Worm (Caenorhabditis elegans) whole organism, L2 larva: ENCODE data around the gene npp-16.

Experiments used
- C34F6.9 ChIP-seq: fragments of 150-350 bp; optimal IDR thresholded peaks from 2 replicates; lab custom pipeline; 2014; ENCODE audit warnings: missing biosample characterization, missing genetic modification characterization
- F13H6.1 ChIP-seq: sonication (generic microtip); optimal IDR thresholded peaks from 2 replicates; lab custom pipeline; 2016; ENCODE audit warnings: missing genetic modification characterization, missing compliant biosample characterization
- R02D3.7 ChIP-seq: fragments of 150-350 bp; optimal IDR thresholded peaks from 2 replicates; lab custom pipeline; 2014; ENCODE audit warnings: missing biosample characterization, missing genetic modification characterization
- Y55F3AM.14 ChIP-seq: fragments of 200-800 bp; sonication (Bioruptor generic); optimal IDR thresholded peaks from 2 replicates; lab custom pipeline; 2018; ENCODE audit warnings: mild to moderate bottlenecking, missing genetic modification characterization, missing compliant biosample characterization
- ZK546.5 ChIP-seq: sonication (generic microtip); optimal IDR thresholded peaks from 2 replicates; lab custom pipeline; 2017; ENCODE audit warnings: missing biosample characterization, missing genetic modification characterization
- alr-1 ChIP-seq: fragments of 150-350 bp; optimal IDR thresholded peaks from 2 replicates; lab custom pipeline; 2014; ENCODE audit warnings: missing biosample characterization, missing genetic modification characterization
- aly-2 ChIP-seq: fragments of 150-350 bp; optimal IDR thresholded peaks from 2 replicates; lab custom pipeline; 2014; ENCODE audit warnings: missing biosample characterization, missing genetic modification characterization
- ama-1 ChIP-seq: fragments of 150-350 bp; optimal IDR thresholded peaks from 2 replicates; lab custom pipeline; 2018; ENCODE audit warnings: inconsistent platforms
- ceh-16 ChIP-seq: fragments of 150-350 bp; optimal IDR thresholded peaks from 2 replicates; lab custom pipeline; 2014; ENCODE audit warnings: missing biosample characterization, missing genetic modification characterization
- ceh-82 ChIP-seq: fragments of 150-350 bp; optimal IDR thresholded peaks from 2 replicates; lab custom pipeline; 2014; ENCODE audit warnings: missing biosample characterization, missing genetic modification characterization
- crh-2 ChIP-seq: sonication (generic microtip); optimal IDR thresholded peaks from 2 replicates; lab custom pipeline; 2017; ENCODE audit warnings: missing biosample characterization, missing genetic modification characterization
- dmd-4 ChIP-seq: sonication (generic microtip); optimal IDR thresholded peaks from 2 replicates; lab custom pipeline; 2017; ENCODE audit warnings: missing biosample characterization, missing genetic modification characterization
- egl-27 ChIP-seq: sonication (generic microtip); optimal IDR thresholded peaks from 3 replicates; lab custom pipeline; 2017; ENCODE audit warnings: missing biosample characterization, missing genetic modification reagents, missing genetic modification characterization
- elt-1 ChIP-seq: fragments of 150-350 bp; optimal IDR thresholded peaks from 2 replicates; lab custom pipeline; 2014; ENCODE audit warnings: missing biosample characterization, missing genetic modification characterization
- elt-3 ChIP-seq: sonication (generic microtip); optimal IDR thresholded peaks from 2 replicates; lab custom pipeline; 2017; ENCODE audit warnings: missing biosample characterization, missing genetic modification characterization
- fos-1 ChIP-seq: fragments of 150-350 bp; optimal IDR thresholded peaks from 2 replicates; lab custom pipeline; 2014; ENCODE audit warnings: missing biosample characterization, missing genetic modification characterization
- gmeb-1 ChIP-seq: fragments of 150-350 bp; optimal IDR thresholded peaks from 2 replicates; lab custom pipeline; 2014; ENCODE audit warnings: missing biosample characterization, missing genetic modification characterization
- lin-13 ChIP-seq: fragments of 150-350 bp; optimal IDR thresholded peaks from 2 replicates; lab custom pipeline; 2014; ENCODE audit warnings: missing biosample characterization, missing genetic modification reagents, missing genetic modification characterization
- lin-39 ChIP-seq: fragments of 150-350 bp; optimal IDR thresholded peaks from 2 replicates; lab custom pipeline; 2014; ENCODE audit warnings: missing biosample characterization, missing genetic modification reagents, missing genetic modification characterization
- lsy-2 ChIP-seq, 2 experiments: fragments of 150-350 bp in 1 of 2; sonication (generic microtip) in 1 of 2; optimal IDR thresholded peaks; 2 replicates each; lab custom pipeline; 2014 to 2017; ENCODE audit warnings: missing biosample characterization in 2 of 2, missing genetic modification characterization in 2 of 2
- mab-5 ChIP-seq: fragments of 150-350 bp; optimal IDR thresholded peaks from 2 replicates; lab custom pipeline; 2014; ENCODE audit warnings: missing biosample characterization, missing genetic modification characterization
- mdl-1 ChIP-seq, 2 experiments: fragments of 150-350 bp in 1 of 2; sonication (generic microtip) in 1 of 2; optimal IDR thresholded peaks; 2 replicates each; lab custom pipeline; 2017; ENCODE audit warnings: missing biosample characterization in 2 of 2, missing genetic modification characterization in 2 of 2
- nhr-10 ChIP-seq: sonication (generic microtip); optimal IDR thresholded peaks from 2 replicates; lab custom pipeline; 2017; ENCODE audit warnings: missing biosample characterization, missing genetic modification characterization
- nhr-11 ChIP-seq: fragments of 150-350 bp; optimal IDR thresholded peaks from 2 replicates; lab custom pipeline; 2014; ENCODE audit warnings: missing biosample characterization, missing genetic modification characterization
- nhr-12 ChIP-seq: fragments of 150-350 bp; optimal IDR thresholded peaks from 2 replicates; lab custom pipeline; 2014; ENCODE audit warnings: missing biosample characterization, missing genetic modification characterization
- nhr-129 ChIP-seq: fragments of 150-350 bp; optimal IDR thresholded peaks from 2 replicates; lab custom pipeline; 2014; ENCODE audit warnings: missing biosample characterization, missing genetic modification characterization
- nhr-21 ChIP-seq: fragments of 150-350 bp; optimal IDR thresholded peaks from 2 replicates; lab custom pipeline; 2014; ENCODE audit warnings: missing biosample characterization, missing genetic modification characterization
- nhr-23 ChIP-seq: fragments of 150-350 bp; optimal IDR thresholded peaks from 2 replicates; lab custom pipeline; 2014; ENCODE audit warnings: missing biosample characterization, missing genetic modification reagents, missing genetic modification characterization
- nhr-237 ChIP-seq: fragments of 150-350 bp; optimal IDR thresholded peaks from 2 replicates; lab custom pipeline; 2014; ENCODE audit warnings: missing biosample characterization, missing genetic modification characterization
- nhr-25 ChIP-seq: fragments of 150-350 bp; sonication (generic microtip); optimal IDR thresholded peaks from 3 replicates; lab custom pipeline; 2014; ENCODE audit warnings: missing biosample characterization, missing genetic modification characterization
- nhr-77 ChIP-seq: fragments of 150-350 bp; optimal IDR thresholded peaks from 2 replicates; lab custom pipeline; 2014; ENCODE audit warnings: missing biosample characterization, missing genetic modification characterization
- peb-1 ChIP-seq: fragments of 150-350 bp; optimal IDR thresholded peaks from 2 replicates; lab custom pipeline; 2014; ENCODE audit warnings: missing biosample characterization, missing genetic modification characterization
- sem-4 ChIP-seq: fragments of 150-350 bp; optimal IDR thresholded peaks from 2 replicates; lab custom pipeline; 2014; ENCODE audit warnings: missing biosample characterization, missing genetic modification reagents, missing genetic modification characterization
- sma-3 ChIP-seq: sonication (generic microtip); optimal IDR thresholded peaks from 2 replicates; lab custom pipeline; 2016; ENCODE audit warnings: missing genetic modification reagents, missing genetic modification characterization, missing compliant biosample characterization
- sma-9 ChIP-seq, 2 experiments: fragments of 150-350 bp in 1 of 2; sonication (generic microtip) in 1 of 2; optimal IDR thresholded peaks; 2 replicates each; lab custom pipeline; 2014 to 2016; ENCODE audit warnings: missing genetic modification characterization in 2 of 2, mild to moderate bottlenecking in 1 of 2, missing biosample characterization in 1 of 2, missing compliant biosample characterization in 1 of 2, missing genetic modification reagents in 1 of 2, moderate library complexity in 1 of 2
- snpc-4 ChIP-seq: fragments of 150-350 bp; optimal IDR thresholded peaks from 2 replicates; lab custom pipeline; 2014; ENCODE audit warnings: missing biosample characterization, missing genetic modification characterization
- unc-39 ChIP-seq: fragments of 150-350 bp; optimal IDR thresholded peaks from 2 replicates; lab custom pipeline; 2014; ENCODE audit warnings: missing biosample characterization, missing genetic modification characterization
- unc-55 ChIP-seq: fragments of 150-350 bp; sonication (generic microtip); optimal IDR thresholded peaks from 3 replicates; lab custom pipeline; 2014; ENCODE audit warnings: missing biosample characterization, missing genetic modification reagents, missing genetic modification characterization
- unc-62 ChIP-seq: fragments of 150-350 bp; optimal IDR thresholded peaks from 2 replicates; lab custom pipeline; 2014; ENCODE audit warnings: missing biosample characterization, missing genetic modification reagents, missing genetic modification characterization
- zag-1 ChIP-seq: fragments of 150-350 bp; optimal IDR thresholded peaks from 2 replicates; lab custom pipeline; 2014; ENCODE audit warnings: missing biosample characterization, missing genetic modification characterization
- ztf-1 ChIP-seq: fragments of 200-800 bp; sonication (Bioruptor generic); conservative IDR thresholded peaks from 2 replicates; pipeline ENCODE4 v1.3.6; 2022; ENCODE audit warnings: missing genetic modification characterization, missing compliant biosample characterization
- ztf-11 ChIP-seq: sonication (generic microtip); optimal IDR thresholded peaks from 2 replicates; lab custom pipeline; 2017; ENCODE audit warnings: missing biosample characterization, missing genetic modification characterization
- ztf-4 ChIP-seq: fragments of 150-350 bp; optimal IDR thresholded peaks from 2 replicates; lab custom pipeline; 2014; ENCODE audit warnings: missing biosample characterization, missing genetic modification characterization

npp-16 gene

ce11 chrIII:11915666-11916065, at the start of gene npp-16, which contains the start of gene ndab-1:
TSS of gene npp-16 (plus strand) at chrIII:11915928.
TSS of gene ndab-1 (minus strand) at chrIII:11915712.
- TF ChIP-seq nhr-25 (tag; lab: Kevin White, UChicago) (no peak), lsy-2 (tag; optimal IDR thresholded peaks at IDR 0.05; lab: Kevin White, UChicago) (peak; percentile 41 to 55), nhr-12 (tag; lab: Kevin White, UChicago) (no peak), gmeb-1 (tag; lab: Kevin White, UChicago) (peak; percentile 49), sma-3 (GFP tag; lab: Kevin White, UChicago) (no peak), C34F6.9 (tag; lab: Kevin White, UChicago) (peak; percentile 7), unc-55 (GFP tag; lab: Kevin White, UChicago) (peak; percentile 56), nhr-11 (no peak), mab-5 (tag; lab: Kevin White, UChicago) (no peak), egl-27 (no peak), F13H6.1 (tag; lab: Kevin White, UChicago) (peak; percentile 11), ZK546.5 (tag; lab: Kevin White, UChicago) (no peak), R02D3.7 (tag; lab: Kevin White, UChicago) (no peak), lin-13 (peak; percentile 27), Y55F3AM.14 (GFP tag; lab: Kevin White, UChicago) (no peak), sem-4 (tag; lab: Kevin White, UChicago) (no peak), fos-1 (tag; lab: Kevin White, UChicago) (peak; percentile 12), nhr-10 (tag; lab: Kevin White, UChicago) (no peak)

DNA sequence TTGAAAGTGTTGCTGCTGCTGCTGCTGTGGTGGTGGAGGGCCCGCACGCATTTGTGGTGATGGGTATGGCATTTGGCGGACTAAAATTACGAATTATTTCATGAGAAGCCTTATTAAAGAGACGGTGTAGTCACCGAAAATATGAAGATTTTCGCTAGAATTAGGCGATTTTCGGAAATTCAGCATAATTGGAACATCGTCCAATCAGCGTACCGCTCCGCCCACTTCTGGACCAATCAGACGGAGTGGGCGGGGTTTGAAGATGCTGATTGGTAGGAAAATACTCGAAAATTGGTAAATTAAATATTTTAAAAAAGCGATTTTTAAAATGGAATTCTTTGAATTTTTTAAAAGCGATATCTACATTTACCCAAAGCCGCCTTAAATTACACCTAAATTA, 49.6 kb upstream of the npp-16 start:
- no peak for TF ChIP-seq nhr-129
- TF ChIP-seq zag-1 (tag; lab: Kevin White, UChicago), result no peak
- TF ChIP-seq ama-1 (lab: Kevin White, UChicago), result no peak
- TF ChIP-seq ZK546.5 (tag; lab: Kevin White, UChicago), result no peak
- no peak for TF ChIP-seq peb-1
- TF ChIP-seq nhr-23 (tag; lab: Kevin White, UChicago), result no peak
- TF ChIP-seq F13H6.1 (tag; lab: Kevin White, UChicago), result no peak
- TF ChIP-seq unc-55 (GFP tag; lab: Kevin White, UChicago), result no peak
- no peak for TF ChIP-seq sma-3 (GFP tag; lab: Kevin White, UChicago)
- no peak for TF ChIP-seq elt-1

DNA sequence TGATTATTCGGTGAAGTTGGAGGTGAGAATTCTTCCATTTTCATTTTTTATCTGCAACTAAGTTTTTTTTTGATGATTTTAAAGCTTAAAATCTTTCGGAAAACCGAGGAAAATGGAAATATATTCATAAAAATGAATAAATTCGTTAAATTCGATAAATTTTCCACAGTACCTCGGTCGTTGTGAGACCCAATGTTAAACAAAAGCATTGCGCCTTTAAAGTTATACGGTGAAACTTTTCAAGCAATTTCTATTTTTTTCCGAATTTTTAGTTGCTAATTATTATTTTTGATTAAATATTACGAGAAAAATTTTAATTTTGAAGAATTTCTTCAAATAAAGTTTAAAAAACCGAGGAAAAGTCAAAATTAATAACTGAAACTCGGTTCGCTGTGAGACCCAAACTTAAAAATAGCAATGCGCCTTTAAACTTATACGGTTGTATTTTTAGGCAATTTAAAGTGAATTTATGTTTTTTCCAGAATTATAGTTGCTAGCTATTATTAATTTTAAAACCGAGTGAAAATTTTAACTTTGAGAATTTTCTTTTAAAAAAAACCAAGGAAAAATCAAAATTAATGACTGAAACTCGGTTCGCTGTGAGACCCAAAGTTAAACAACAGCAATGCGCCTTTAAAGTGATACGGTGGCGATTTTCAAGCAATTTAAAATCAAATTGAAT, 46.4 kb upstream of the npp-16 start, which contains the start of gene taf-12:
Gene taf-12, minus strand, starts transcription at position 51 of the 682 bp plus-strand sequence.
- no peak for TF ChIP-seq nhr-23 (tag; lab: Kevin White, UChicago)
- no peak for TF ChIP-seq nhr-21
- no peak for TF ChIP-seq nhr-25 (tag; lab: Kevin White, UChicago)
- no peak for TF ChIP-seq elt-3 (tag; lab: Kevin White, UChicago)
- TF ChIP-seq lin-39 (tag; lab: Kevin White, UChicago), result no peak
- no peak for TF ChIP-seq fos-1 (tag; lab: Kevin White, UChicago)

DNA sequence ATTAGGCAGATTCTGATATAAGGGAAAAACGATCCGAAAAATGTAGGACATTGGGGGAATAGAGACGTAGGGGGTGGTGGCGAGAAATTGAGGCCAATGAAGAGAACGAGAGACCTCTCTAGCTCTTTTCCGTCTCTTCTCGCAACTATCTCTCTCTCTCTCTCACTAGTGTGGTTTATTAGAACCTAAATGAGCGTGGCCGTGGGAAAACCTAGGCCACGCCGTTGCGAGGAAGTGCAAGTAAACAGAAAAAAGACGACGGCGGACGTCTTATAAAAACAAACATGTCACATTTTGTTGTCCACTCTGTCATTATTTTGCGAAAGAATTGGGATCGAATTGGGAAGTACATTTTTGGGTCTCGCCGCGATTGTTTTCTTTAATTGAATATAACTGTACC, 45.7 kb upstream of the npp-16 start:
- TF ChIP-seq egl-27, result peak; percentile 77
- TF ChIP-seq nhr-77, result no peak
- no peak for TF ChIP-seq unc-39
- peak; percentile 91 for TF ChIP-seq F13H6.1 (tag; lab: Kevin White, UChicago)
- peak; percentile 83 for TF ChIP-seq fos-1 (tag; lab: Kevin White, UChicago)
- TF ChIP-seq nhr-237 (tag; lab: Kevin White, UChicago), result no peak
- no peak for TF ChIP-seq alr-1 (tag; lab: Kevin White, UChicago)
- TF ChIP-seq crh-2, result peak; percentile 93
- TF ChIP-seq nhr-21, result peak; percentile 59
- TF ChIP-seq sem-4 (tag; lab: Kevin White, UChicago), result peak; percentile 94
- no peak for TF ChIP-seq aly-2 (tag; lab: Kevin White, UChicago)
- no peak for TF ChIP-seq dmd-4 (tag; lab: Kevin White, UChicago)
- peak; percentile 3 for TF ChIP-seq ceh-82 (tag; lab: Kevin White, UChicago)
- TF ChIP-seq nhr-23 (tag; lab: Kevin White, UChicago), result no peak
- peak; percentile 53 for TF ChIP-seq Y55F3AM.14 (GFP tag; lab: Kevin White, UChicago)
- peak; percentile 94 for TF ChIP-seq C34F6.9 (tag; lab: Kevin White, UChicago)
- no peak for TF ChIP-seq ztf-1 (GFP tag; lab: Robert Waterston, UW)
- TF ChIP-seq nhr-10 (tag; lab: Kevin White, UChicago), result peak; percentile 10
- TF ChIP-seq ztf-4 (tag; lab: Kevin White, UChicago), result no peak
- peak; percentile 67 for TF ChIP-seq zag-1 (tag; lab: Kevin White, UChicago)
- no peak for TF ChIP-seq ztf-11
- TF ChIP-seq gmeb-1 (tag; lab: Kevin White, UChicago), result peak; percentile 76
- TF ChIP-seq sma-3 (GFP tag; lab: Kevin White, UChicago), result peak; percentile 79
- TF ChIP-seq snpc-4 (tag; lab: Kevin White, UChicago), result peak; percentile 89
- TF ChIP-seq elt-3 (tag; lab: Kevin White, UChicago), result no peak
- TF ChIP-seq nhr-11, result no peak
- no peak for TF ChIP-seq unc-62
- TF ChIP-seq nhr-25 (tag; lab: Kevin White, UChicago), result no peak
- TF ChIP-seq lsy-2 (tag; optimal IDR thresholded peaks at IDR 0.05; lab: Kevin White, UChicago), result peak; percentile 63 to 91
- TF ChIP-seq nhr-129, result peak; percentile 94
- peak in 1 of 2 experiments; percentile 65 for TF ChIP-seq mdl-1 (tag; optimal IDR thresholded peaks at IDR 0.05; lab: Kevin White, UChicago)
- TF ChIP-seq sma-9 (GFP tag; optimal IDR thresholded peaks at IDR 0.05; lab: Kevin White, UChicago), result no peak
- no peak for TF ChIP-seq sma-9 (tag; optimal IDR thresholded peaks at IDR 0.05; lab: Kevin White, UChicago)
- TF ChIP-seq ceh-16 (tag; lab: Kevin White, UChicago), result no peak
